Fruit fly (Drosophila melanogaster) whole organism, wandering third instar larva: Measurements from ENCODE around the gene Suv3.

Experiments
- CrebA ChIP-seq: fragments of 200-800 bp; sonication (Bioruptor generic); optimal IDR thresholded peaks from 2 replicates; lab custom pipeline; 2016; ENCODE audit warnings: missing biosample characterization, mild to moderate bottlenecking, missing genetic modification characterization, borderline replicate concordance
- Dfd ChIP-seq: fragments of >200 bp; optimal IDR thresholded peaks from 2 replicates; lab custom pipeline; 2017; ENCODE audit warnings: missing biosample characterization, missing genetic modification characterization
- Dif ChIP-seq: fragments of 200-275, 200-300 bp; sonication (Bioruptor generic); optimal IDR thresholded peaks from 2 replicates; lab custom pipeline; 2018; ENCODE audit warnings: missing biosample characterization, missing genetic modification characterization; ENCODE audit not compliant: partially characterized antibody
- Myc ChIP-seq: fragments of >200 bp; optimal IDR thresholded peaks from 2 replicates; lab custom pipeline; 2017
- Vsx2 ChIP-seq: fragments of 200-300, 225-300 bp; sonication (Bioruptor generic); optimal IDR thresholded peaks from 2 replicates; lab custom pipeline; 2018; ENCODE audit warnings: missing biosample characterization, missing genetic modification characterization; ENCODE audit not compliant: partially characterized antibody
- jim ChIP-seq: fragments of 175-275, 200-325 bp; sonication (Bioruptor generic); optimal IDR thresholded peaks from 2 replicates; lab custom pipeline; 2016; ENCODE audit warnings: missing biosample characterization, mild to moderate bottlenecking, missing genetic modification characterization
- lola ChIP-seq: fragments of >200 bp; optimal IDR thresholded peaks from 2 replicates; lab custom pipeline; 2017; ENCODE audit warnings: missing biosample characterization, missing genetic modification characterization
- sage ChIP-seq: fragments of 200-800 bp; sonication (Bioruptor generic); optimal IDR thresholded peaks from 2 replicates; lab custom pipeline; 2016; ENCODE audit warnings: missing biosample characterization, mild to moderate bottlenecking, missing genetic modification characterization

- TF ChIP-seq Vsx2 (GFP tag; lab: Kevin White, UChicago) = no peak
- TF ChIP-seq Dif (GFP tag; lab: Kevin White, UChicago) = no peak
- TF ChIP-seq CrebA = no peak
- no peak for TF ChIP-seq sage (GFP tag; lab: Kevin White, UChicago)
- no peak for TF ChIP-seq lola (GFP tag; lab: Kevin White, UChicago)
- TF ChIP-seq Dfd (GFP tag; lab: Kevin White, UChicago) = no peak
- TF ChIP-seq jim (GFP tag; lab: Kevin White, UChicago) = no peak
- TF ChIP-seq Myc = no peak
Measured at dm6 chr3R:4319507-4320138, 8.3 kb downstream of the Suv3 start, which contains the start of gene CG9795.
